Worm (Caenorhabditis elegans): Measurements from ENCODE around the gene srj-49.

DNA sequence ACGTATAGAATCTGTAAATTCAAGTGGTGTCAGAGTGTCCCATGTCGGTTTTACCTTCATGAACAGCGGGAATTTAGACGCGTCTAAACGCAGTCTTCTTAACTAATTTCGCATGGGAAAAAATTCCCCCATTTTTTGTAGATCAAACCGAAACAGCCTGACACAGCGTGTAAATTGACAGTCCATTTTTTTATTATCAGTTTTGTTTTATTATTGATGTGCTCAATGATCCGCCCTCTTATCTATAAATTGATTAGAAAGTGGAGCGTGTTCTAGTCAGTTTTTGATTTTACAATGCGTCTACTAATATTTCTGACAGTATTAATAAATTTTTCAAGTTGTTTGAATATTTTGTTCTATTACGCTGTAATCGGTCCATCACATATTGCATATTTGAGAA is 931 bp upstream of the srj-49 start, which contains the start of gene ugt-53:
- TF ChIP-seq hnd-1 (tag; optimal IDR thresholded peaks at IDR 0.05) = no peak
- TF ChIP-seq tra-4 (tag; optimal IDR thresholded peaks at IDR 0.05) = no peak
